Worm (Caenorhabditis elegans) whole organism, early embryonic: ENCODE data around the gene gna-1.

Experiments
- B0310.2 ChIP-seq: sonication (generic microtip); optimal IDR thresholded peaks from 2 replicates; lab custom pipeline; 2016; ENCODE audit warnings: mild to moderate bottlenecking, missing genetic modification characterization, missing compliant biosample characterization
- aly-1 ChIP-seq: sonication (generic microtip); optimal IDR thresholded peaks from 2 replicates; lab custom pipeline; 2016; ENCODE audit warnings: missing genetic modification characterization, missing compliant biosample characterization
- ama-1 ChIP-seq: fragments of 150-350 bp; optimal IDR thresholded peaks from 2 replicates; lab custom pipeline; 2014
- flt-1 ChIP-seq: fragments of 200-800 bp; sonication (Bioruptor generic); IDR thresholded peaks from 2 replicates; pipeline ENCODE4 v1.3.6; 2022; ENCODE audit warnings: missing genetic modification characterization, missing compliant biosample characterization
- hnd-1 ChIP-seq: sonication (generic microtip); optimal IDR thresholded peaks from 2 replicates; lab custom pipeline; 2016; ENCODE audit warnings: missing genetic modification characterization, missing compliant biosample characterization
- scrt-1 ChIP-seq: fragments of 200-800 bp; sonication (Bioruptor generic); IDR thresholded peaks from 2 replicates; pipeline ENCODE4 v1.3.6; 2022; ENCODE audit warnings: missing genetic modification characterization, missing compliant biosample characterization
- sea-1 ChIP-seq: fragments of 200-800 bp; sonication (Bioruptor generic); conservative IDR thresholded peaks from 2 replicates; pipeline ENCODE4 v1.3.6; 2022; ENCODE audit warnings: missing genetic modification characterization, missing compliant biosample characterization
- tbx-11 ChIP-seq: fragments of 200-800 bp; sonication (Bioruptor generic); IDR thresholded peaks from 2 replicates; pipeline ENCODE4 v1.3.6; 2022; ENCODE audit warnings: missing genetic modification characterization, missing compliant biosample characterization
- tbx-37 ChIP-seq: fragments of 200-800 bp; sonication (Bioruptor generic); conservative IDR thresholded peaks from 2 replicates; pipeline ENCODE4 v1.3.6; 2022; ENCODE audit warnings: missing genetic modification reagents, missing genetic modification characterization, missing compliant biosample characterization
- tra-4 ChIP-seq: sonication (generic microtip); optimal IDR thresholded peaks from 2 replicates; lab custom pipeline; 2017; ENCODE audit warnings: missing genetic modification characterization, missing compliant biosample characterization

ce11 chrV:10280112-10280511 lies 39.8 kb downstream of the gna-1 start:
- TF ChIP-seq tra-4 (tag; lab: Kevin White, UChicago) (no peak), ama-1 (lab: Kevin White, UChicago) (no peak), tbx-11 (GFP tag; lab: Robert Waterston, UW) (no peak), B0310.2 (no peak), sea-1 (GFP tag; lab: Robert Waterston, UW) (no peak), scrt-1 (GFP tag; lab: Robert Waterston, UW) (no peak), tbx-37 (no peak), flt-1 (GFP tag; lab: Robert Waterston, UW) (no peak), aly-1 (tag; lab: Kevin White, UChicago) (no peak), hnd-1 (tag; lab: Kevin White, UChicago) (no peak)
